Fruit fly (Drosophila melanogaster) whole organism, embryonic: ENCODE measurements around the gene AANATL7.
A peak's percentile ranks its signal among the peaks of the same experiment; 100 is the strongest.

Experiments
- Bgb ChIP-seq: fragments of 200-800 bp; sonication (Bioruptor generic); IDR thresholded peaks from 2 replicates; pipeline ENCODE4 v1.3.6; 2022; ENCODE audit warnings: missing biosample characterization, missing genetic modification characterization; ENCODE audit not compliant: partially characterized antibody
- CG10267 ChIP-seq: fragments of 200-800 bp; sonication (Bioruptor generic); optimal IDR thresholded peaks from 2 replicates; lab custom pipeline; 2018; ENCODE audit warnings: missing biosample characterization, mild to moderate bottlenecking, missing genetic modification characterization, moderate library complexity
- CG10543 ChIP-seq: fragments of 200-800 bp; sonication (Bioruptor generic); optimal IDR thresholded peaks from 3 replicates; lab custom pipeline; 2017; ENCODE audit warnings: missing biosample characterization, mild to moderate bottlenecking, missing genetic modification characterization, moderate library complexity
- CG11085 ChIP-seq: fragments of 200-800 bp; sonication (Bioruptor generic); IDR thresholded peaks from 2 replicates; pipeline ENCODE4 v1.3.6; 2022; ENCODE audit warnings: missing biosample characterization, missing genetic modification characterization
- CG11504 ChIP-seq: fragments of 200-800 bp; sonication (Bioruptor generic); optimal IDR thresholded peaks from 3 replicates; lab custom pipeline; 2019; ENCODE audit warnings: missing biosample characterization, mild to moderate bottlenecking, missing genetic modification characterization, moderate library complexity
- CG12769 ChIP-seq: fragments of 200-800 bp; sonication (Bioruptor generic); optimal IDR thresholded peaks from 2 replicates; lab custom pipeline; 2019; ENCODE audit warnings: missing biosample characterization, mild to moderate bottlenecking, missing genetic modification characterization, moderate library complexity
- CG13624 ChIP-seq: fragments of 200-800 bp; sonication (Bioruptor generic); optimal IDR thresholded peaks from 2 replicates; lab custom pipeline; 2016; ENCODE audit warnings: missing biosample characterization, missing genetic modification characterization
- CG14667 ChIP-seq: fragments of 200-800 bp; sonication (Bioruptor generic); IDR thresholded peaks from 2 replicates; pipeline ENCODE4 v1.3.6; 2022; ENCODE audit warnings: missing biosample characterization, missing genetic modification characterization
- CG17186 ChIP-seq: fragments of 200-800 bp; sonication (Bioruptor generic); optimal IDR thresholded peaks from 3 replicates; lab custom pipeline; 2017; ENCODE audit warnings: missing biosample characterization, missing genetic modification reagents, missing genetic modification characterization
- CG18599 ChIP-seq: fragments of 200-800 bp; sonication (Bioruptor generic); optimal IDR thresholded peaks from 3 replicates; lab custom pipeline; 2017; ENCODE audit warnings: missing biosample characterization, missing genetic modification characterization, mild to moderate bottlenecking, moderate library complexity, missing genetic modification reagents
- CG2678 ChIP-seq: fragments of 200-800 bp; sonication (Bioruptor generic); optimal IDR thresholded peaks from 3 replicates; lab custom pipeline; 2019; ENCODE audit warnings: missing biosample characterization, mild to moderate bottlenecking, missing genetic modification characterization, moderate library complexity
- CG31365 ChIP-seq: fragments of 200-800 bp; sonication (Bioruptor generic); optimal IDR thresholded peaks from 2 replicates; lab custom pipeline; 2018; ENCODE audit warnings: missing biosample characterization, mild to moderate bottlenecking, missing genetic modification characterization
- CG34376 ChIP-seq: fragments of 200-800 bp; sonication (Bioruptor generic); optimal IDR thresholded peaks from 2 replicates; lab custom pipeline; 2018; ENCODE audit warnings: missing biosample characterization, mild to moderate bottlenecking, missing genetic modification characterization
- CG4854 ChIP-seq: fragments of 200-800 bp; sonication (Bioruptor generic); optimal IDR thresholded peaks from 2 replicates; lab custom pipeline; 2016; ENCODE audit warnings: missing biosample characterization, missing genetic modification characterization, inconsistent platforms
- CG7987 ChIP-seq: fragments of 200-800 bp; sonication (Bioruptor generic); optimal IDR thresholded peaks from 2 replicates; lab custom pipeline; 2018; ENCODE audit warnings: missing biosample characterization, mild to moderate bottlenecking, missing genetic modification characterization, moderate library complexity
- D19A ChIP-seq: fragments of 200-800 bp; optimal IDR thresholded peaks from 3 replicates; lab custom pipeline; 2019; ENCODE audit warnings: missing biosample characterization, mild to moderate bottlenecking, missing genetic modification characterization, moderate library complexity
- D19B ChIP-seq: fragments of 200-800 bp; sonication (Bioruptor generic); optimal IDR thresholded peaks from 2 replicates; lab custom pipeline; 2017; ENCODE audit warnings: missing biosample characterization, mild to moderate bottlenecking, missing genetic modification characterization
- Deaf1 ChIP-seq: fragments of 200-800 bp; optimal IDR thresholded peaks from 3 replicates; lab custom pipeline; 2019; ENCODE audit warnings: missing biosample characterization, mild to moderate bottlenecking, missing genetic modification characterization, moderate library complexity
- Doc2 ChIP-seq: fragments of 200-800 bp; sonication (Bioruptor generic); IDR thresholded peaks from 2 replicates; pipeline ENCODE4 v1.3.6; 2022; ENCODE audit warnings: missing biosample characterization, missing genetic modification characterization
- Eip74EF ChIP-seq, 2 experiments: fragments of 200-800 bp in 1 of 2; fragments of >200 bp in 1 of 2; sonication (Bioruptor generic) in 1 of 2; optimal IDR thresholded peaks; 2 replicates each; lab custom pipeline; 2017 to 2019; ENCODE audit warnings: missing biosample characterization in 2 of 2, missing genetic modification characterization in 2 of 2, mild to moderate bottlenecking in 1 of 2, moderate library complexity in 1 of 2
- Fer3 ChIP-seq: fragments of 200-800 bp; sonication (Bioruptor generic); optimal IDR thresholded peaks from 2 replicates; lab custom pipeline; 2018; ENCODE audit warnings: missing biosample characterization, mild to moderate bottlenecking, missing genetic modification characterization, moderate library complexity
- Gsc ChIP-seq: fragments of 200-800 bp; sonication (Bioruptor generic); IDR thresholded peaks from 2 replicates; pipeline ENCODE4 v1.3.6; 2022; ENCODE audit warnings: missing biosample characterization, missing genetic modification characterization
- MTF-1 ChIP-seq: fragments of 200-800 bp; sonication (Bioruptor generic); optimal IDR thresholded peaks from 2 replicates; lab custom pipeline; 2018; ENCODE audit warnings: missing biosample characterization, mild to moderate bottlenecking, missing genetic modification characterization, borderline replicate concordance
- Med ChIP-seq: fragments of 200-800 bp; sonication (Bioruptor generic); peaks from one replicate; lab custom pipeline; 2016; ENCODE audit warnings: missing biosample characterization, missing genetic modification characterization, mild to moderate bottlenecking, inconsistent platforms, moderate library complexity
- Myb ChIP-seq: fragments of 200-800 bp; sonication (Bioruptor generic); optimal IDR thresholded peaks from 2 replicates; lab custom pipeline; 2016; ENCODE audit warnings: missing biosample characterization, missing genetic modification characterization
- Optix ChIP-seq: fragments of 200-800 bp; sonication (Bioruptor generic); IDR thresholded peaks from 3 replicates; pipeline ENCODE4 v1.3.6; 2022; ENCODE audit warnings: missing biosample characterization, missing genetic modification characterization
- Pdp1 ChIP-seq, 2 experiments: fragments of 200-800 bp; sonication (Bioruptor generic); optimal IDR thresholded peaks; 3 replicates each; lab custom pipeline; 2016; ENCODE audit warnings: missing biosample characterization in 2 of 2, missing genetic modification characterization in 2 of 2, mild to moderate bottlenecking in 1 of 2, moderate library complexity in 1 of 2
- Sox100B ChIP-seq: fragments of 200-800 bp; sonication (Bioruptor generic); optimal IDR thresholded peaks from 3 replicates; lab custom pipeline; 2018; ENCODE audit warnings: missing biosample characterization, mild to moderate bottlenecking, missing genetic modification characterization
- Spps ChIP-seq: fragments of 200-800 bp; sonication (Bioruptor generic); optimal IDR thresholded peaks from 2 replicates; lab custom pipeline; 2018; ENCODE audit warnings: missing biosample characterization, mild to moderate bottlenecking, missing genetic modification characterization
- Stat92E ChIP-seq, 3 experiments: fragments of >200 bp in 2 of 3; fragments of 200-800 bp in 1 of 3; sonication (Bioruptor generic) in 1 of 3; optimal IDR thresholded peaks; 2 replicates each; lab custom pipeline; 2017 to 2019; ENCODE audit warnings: missing biosample characterization in 3 of 3, missing genetic modification characterization in 3 of 3, mild to moderate bottlenecking in 1 of 3, moderate library complexity in 1 of 3
- cas ChIP-seq: fragments of 200-800 bp; sonication (Bioruptor generic); IDR thresholded peaks from 2 replicates; pipeline ENCODE4 v1.3.6; 2022; ENCODE audit warnings: missing biosample characterization, missing genetic modification characterization
- chinmo ChIP-seq: fragments of 200-800 bp; sonication (Bioruptor generic); IDR thresholded peaks from 4 replicates; pipeline ENCODE4 v1.3.6; 2022; ENCODE audit warnings: missing biosample characterization, missing genetic modification characterization; ENCODE audit not compliant: partially characterized antibody
- chn ChIP-seq: fragments of 200-800 bp; sonication (Bioruptor generic); optimal IDR thresholded peaks from 2 replicates; lab custom pipeline; 2016; ENCODE audit warnings: missing biosample characterization, missing genetic modification characterization
- crp ChIP-seq, 2 experiments: fragments of 200-800 bp; sonication (Bioruptor generic); optimal IDR thresholded peaks; 2 replicates in 1 of 2; 3 replicates in 1 of 2; lab custom pipeline; 2017; ENCODE audit warnings: missing biosample characterization in 2 of 2, missing genetic modification characterization in 2 of 2, mild to moderate bottlenecking in 1 of 2, moderate library complexity in 1 of 2
- dmrt11E ChIP-seq: fragments of 200-800 bp; sonication (Bioruptor generic); optimal IDR thresholded peaks from 3 replicates; lab custom pipeline; 2018; ENCODE audit warnings: missing biosample characterization, mild to moderate bottlenecking, missing genetic modification characterization, moderate library complexity
- exex ChIP-seq: fragments of 200-800 bp; sonication (Bioruptor generic); optimal IDR thresholded peaks from 4 replicates; lab custom pipeline; 2018; ENCODE audit warnings: missing biosample characterization, mild to moderate bottlenecking, missing genetic modification characterization, moderate library complexity
- grn ChIP-seq: fragments of 200-800 bp; sonication (Bioruptor generic); optimal IDR thresholded peaks from 3 replicates; lab custom pipeline; 2017; ENCODE audit warnings: missing biosample characterization, missing genetic modification characterization
- inv ChIP-seq: fragments of 200-800 bp; sonication (Bioruptor generic); IDR thresholded peaks from 2 replicates; pipeline ENCODE4 v1.3.6; 2022; ENCODE audit warnings: missing biosample characterization, missing genetic modification characterization; ENCODE audit not compliant: partially characterized antibody
- kah ChIP-seq: fragments of 200-800 bp; sonication (Bioruptor generic); optimal IDR thresholded peaks from 2 replicates; lab custom pipeline; 2018; ENCODE audit warnings: missing biosample characterization, mild to moderate bottlenecking, missing genetic modification characterization
- nom ChIP-seq: fragments of 200-800 bp; sonication (Bioruptor generic); optimal IDR thresholded peaks from 2 replicates; lab custom pipeline; 2017; ENCODE audit warnings: missing biosample characterization, missing genetic modification characterization, mild to moderate bottlenecking, moderate library complexity, missing genetic modification reagents
- pros ChIP-seq: fragments of 200-800 bp; sonication (Bioruptor generic); optimal IDR thresholded peaks from 3 replicates; lab custom pipeline; 2019; ENCODE audit warnings: missing biosample characterization, mild to moderate bottlenecking, missing genetic modification characterization, moderate library complexity
- rib ChIP-seq: fragments of 200-800 bp; sonication (Bioruptor generic); IDR thresholded peaks from 2 replicates; pipeline ENCODE4 v1.3.6; 2022; ENCODE audit warnings: missing biosample characterization, missing genetic modification characterization
- so ChIP-seq: fragments of 200-800 bp; sonication (Bioruptor generic); IDR thresholded peaks from 3 replicates; pipeline ENCODE4 v1.3.6; 2022; ENCODE audit warnings: missing biosample characterization, missing genetic modification characterization
- sug ChIP-seq: fragments of 200-800 bp; optimal IDR thresholded peaks from 2 replicates; lab custom pipeline; 2019; ENCODE audit warnings: missing biosample characterization, mild to moderate bottlenecking, missing genetic modification characterization, moderate library complexity
- wdn ChIP-seq: fragments of 200-800 bp; sonication (Bioruptor generic); IDR thresholded peaks from 2 replicates; pipeline ENCODE4 v1.3.6; 2022; ENCODE audit warnings: missing biosample characterization, missing genetic modification characterization
- yki ChIP-seq: fragments of >200 bp; optimal IDR thresholded peaks from 3 replicates; lab custom pipeline; 2018

Gene AANATL7

dm6 chrX:2580319-2581008 is at the start of gene AANATL7, which contains the start of gene Vha36-3:
Gene AANATL7, plus strand, starts transcription at chrX:2580958.
Gene Vha36-3, minus strand, starts transcription at chrX:2580560.
- TF ChIP-seq CG7987 (GFP tag; lab: Kevin White, UChicago) = no peak
- no peak for TF ChIP-seq inv
- no peak for TF ChIP-seq Gsc (GFP tag; lab: Robert Waterston, UW)
- TF ChIP-seq cas (GFP tag; lab: Robert Waterston, UW) = no peak
- TF ChIP-seq yki (lab: Kevin White, UChicago) = no peak
- peak; percentile 90 for TF ChIP-seq Deaf1 (tag; lab: Kevin White, UChicago)
- TF ChIP-seq CG31365 = no peak
- TF ChIP-seq D19B (GFP tag; lab: Kevin White, UChicago) = no peak
- no peak for TF ChIP-seq Pdp1 (GFP tag; optimal IDR thresholded peaks at IDR 0.05; lab: Kevin White, UChicago)
- no peak for TF ChIP-seq CG17186 (GFP tag; lab: Kevin White, UChicago)
- no peak for TF ChIP-seq CG13624 (GFP tag; lab: Kevin White, UChicago)
- peak; percentile 28 for TF ChIP-seq kah (GFP tag; lab: Kevin White, UChicago)
- no peak for TF ChIP-seq Myb (GFP tag; lab: Kevin White, UChicago)
- peak in 1 of 2 experiments; percentile 63 for TF ChIP-seq crp (GFP tag; optimal IDR thresholded peaks at IDR 0.05; lab: Kevin White, UChicago)
- no peak for TF ChIP-seq CG11085 (GFP tag; lab: Robert Waterston, UW)
- TF ChIP-seq CG14667 (GFP tag; lab: Robert Waterston, UW) = no peak
- TF ChIP-seq Spps (tag; lab: Kevin White, UChicago) = no peak
- TF ChIP-seq chn (GFP tag; lab: Kevin White, UChicago) = no peak
- TF ChIP-seq CG10267 (tag; lab: Kevin White, UChicago) = no peak
- TF ChIP-seq dmrt11E (tag; lab: Kevin White, UChicago) = no peak

- TF ChIP-seq exex (tag; lab: Kevin White, UChicago) = peak; percentile 61
- TF ChIP-seq grn (GFP tag; lab: Kevin White, UChicago) = peak; percentile 10
- TF ChIP-seq CG18599 = peak; percentile 1
- TF ChIP-seq Pdp1 (GFP tag; optimal IDR thresholded peaks at IDR 0.05; lab: Kevin White, UChicago) = peak in 1 of 2 experiments; percentile 73
- no peak for TF ChIP-seq nom (GFP tag; lab: Kevin White, UChicago)
- 0 out of 4 replicates have a peak, but pooled peaks have one; percentile 21 for TF ChIP-seq chinmo
- TF ChIP-seq Med (GFP tag; lab: Kevin White, UChicago) = peak; percentile 73
- TF ChIP-seq rib (GFP tag; lab: Robert Waterston, UW) = no peak
- no peak for TF ChIP-seq Stat92E (GFP tag; optimal IDR thresholded peaks at IDR 0.05; lab: Kevin White, UChicago)
- TF ChIP-seq CG34376 (GFP tag; lab: Kevin White, UChicago) = peak; percentile 59
- TF ChIP-seq Optix (GFP tag; lab: Robert Waterston, UW) = no peak
- no peak for TF ChIP-seq MTF-1
- TF ChIP-seq Sox100B (GFP tag; lab: Kevin White, UChicago) = no peak
- TF ChIP-seq wdn = no peak
- peak; percentile 4 for TF ChIP-seq CG12769 (tag; lab: Kevin White, UChicago)
- peak; percentile 27 for TF ChIP-seq D19A (tag; lab: Kevin White, UChicago)
- TF ChIP-seq so (GFP tag; lab: Robert Waterston, UW) = no peak
- no peak for TF ChIP-seq Bgb
- no peak for TF ChIP-seq Fer3 (tag; lab: Kevin White, UChicago)
- peak in 1 of 2 experiments; percentile 31 for TF ChIP-seq Eip74EF (GFP tag; optimal IDR thresholded peaks at IDR 0.05; lab: Kevin White, UChicago)
- TF ChIP-seq Gsc (GFP tag; lab: Robert Waterston, UW) = no peak
- peak; percentile 7 for TF ChIP-seq CG11504 (tag; lab: Kevin White, UChicago)
- TF ChIP-seq CG4854 (GFP tag; lab: Kevin White, UChicago) = no peak
- TF ChIP-seq Doc2 = no peak
- TF ChIP-seq pros (GFP tag; lab: Kevin White, UChicago) = no peak
- peak; percentile 18 for TF ChIP-seq CG10543 (GFP tag; lab: Kevin White, UChicago)
- peak; percentile 56 for TF ChIP-seq sug (tag; lab: Kevin White, UChicago)
- TF ChIP-seq CG2678 (tag; lab: Kevin White, UChicago) = peak; percentile 3
Measured at dm6 chrX:2531280-2531807, 49.4 kb upstream of the AANATL7 start.
